Fruit fly (Drosophila melanogaster) whole organism, pupa: Measurements from ENCODE around the gene CG7130.

Source experiments
- CG10348 ChIP-seq: fragments of 200-800 bp; sonication (Bioruptor generic); IDR thresholded peaks from 2 replicates; pipeline ENCODE4 v1.3.6; 2022; ENCODE audit warnings: missing biosample characterization, missing genetic modification characterization
- CG12605 ChIP-seq: fragments of 200-800 bp; sonication (Bioruptor generic); IDR thresholded peaks from 2 replicates; pipeline ENCODE4 v1.3.6; 2022; ENCODE audit warnings: missing biosample characterization, missing genetic modification characterization
- CG13204 ChIP-seq: fragments of 200-800 bp; sonication (Bioruptor generic); optimal IDR thresholded peaks from 2 replicates; lab custom pipeline; 2018; ENCODE audit warnings: missing biosample characterization, mild to moderate bottlenecking, missing genetic modification characterization, moderate library complexity
- CG14655 ChIP-seq: fragments of 200-800 bp; sonication (Bioruptor generic); optimal IDR thresholded peaks from 3 replicates; lab custom pipeline; 2017; ENCODE audit warnings: mild to moderate bottlenecking, missing biosample characterization, missing genetic modification reagents, missing genetic modification characterization
- CG32121 ChIP-seq: fragments of 200-800 bp; sonication (Bioruptor generic); IDR thresholded peaks from 2 replicates; pipeline ENCODE4 v1.3.6; 2022; ENCODE audit warnings: missing biosample characterization, missing genetic modification characterization
- CG34367 ChIP-seq: fragments of 200-800 bp; sonication (Bioruptor generic); optimal IDR thresholded peaks from 2 replicates; lab custom pipeline; 2018; ENCODE audit warnings: missing biosample characterization, mild to moderate bottlenecking, missing genetic modification characterization
- CG9948 ChIP-seq: fragments of 200-800 bp; sonication (Bioruptor generic); optimal IDR thresholded peaks from 2 replicates; lab custom pipeline; 2018; ENCODE audit warnings: missing biosample characterization, mild to moderate bottlenecking, missing genetic modification characterization, moderate library complexity
- D1 ChIP-seq: fragments of 200-800 bp; sonication (Bioruptor generic); optimal IDR thresholded peaks from 2 replicates; lab custom pipeline; 2018; ENCODE audit warnings: missing biosample characterization, mild to moderate bottlenecking, missing genetic modification characterization, moderate library complexity
- Ets98B ChIP-seq: fragments of 200-800 bp; sonication (Bioruptor generic); IDR thresholded peaks from 2 replicates; pipeline ENCODE4 v1.3.6; 2022; ENCODE audit warnings: missing biosample characterization, missing genetic modification characterization
- Pif1A ChIP-seq: fragments of 200-800 bp; sonication (Bioruptor generic); optimal IDR thresholded peaks from 3 replicates; lab custom pipeline; 2016; ENCODE audit warnings: missing biosample characterization, missing genetic modification characterization
- fd96Ca ChIP-seq: fragments of 200-800 bp; sonication (Bioruptor generic); IDR thresholded peaks from 3 replicates; pipeline ENCODE4 v1.3.6; 2022; ENCODE audit warnings: missing biosample characterization, missing genetic modification characterization
- gl ChIP-seq: fragments of 200-800 bp; sonication (Bioruptor generic); optimal IDR thresholded peaks from 2 replicates; lab custom pipeline; 2018; ENCODE audit warnings: missing biosample characterization, mild to moderate bottlenecking, missing genetic modification characterization
- rn ChIP-seq: fragments of 200-800 bp; sonication (Bioruptor generic); IDR thresholded peaks from 2 replicates; pipeline ENCODE4 v1.3.6; 2022; ENCODE audit warnings: missing biosample characterization, missing genetic modification characterization

- TF ChIP-seq CG9948 (tag; lab: Kevin White, UChicago), result no peak
- TF ChIP-seq CG10348 (GFP tag; lab: Robert Waterston, UW), result no peak
- no peak for TF ChIP-seq Pif1A (GFP tag; lab: Kevin White, UChicago)
- no peak for TF ChIP-seq D1 (tag; lab: Kevin White, UChicago)
- TF ChIP-seq fd96Ca (GFP tag; lab: Robert Waterston, UW), result no peak
- no peak for TF ChIP-seq rn (GFP tag; lab: Robert Waterston, UW)
- no peak for TF ChIP-seq gl (tag; lab: Kevin White, UChicago)
- TF ChIP-seq CG13204 (GFP tag; lab: Kevin White, UChicago), result no peak
- no peak for TF ChIP-seq CG34367 (tag; lab: Kevin White, UChicago)
- no peak for TF ChIP-seq CG12605 (GFP tag; lab: Robert Waterston, UW)
- no peak for TF ChIP-seq CG14655
- no peak for TF ChIP-seq CG32121 (GFP tag; lab: Robert Waterston, UW)
- no peak for TF ChIP-seq Ets98B (GFP tag; lab: Robert Waterston, UW)
These were observed 24.4 kb downstream of the CG7130 start for dm6 chr3L:22051152-22051551.
